Worm (Caenorhabditis elegans) whole organism, early embryonic: ENCODE measurements around the gene B0507.7.
A peak's percentile ranks its signal among the peaks of the same experiment; 100 is the strongest.

Source experiments
- B0310.2 ChIP-seq: sonication (generic microtip); optimal IDR thresholded peaks from 2 replicates; lab custom pipeline; 2016; ENCODE audit warnings: mild to moderate bottlenecking, missing genetic modification characterization, missing compliant biosample characterization
- F13C5.2 ChIP-seq: sonication (generic microtip); optimal IDR thresholded peaks from 2 replicates; lab custom pipeline; 2017; ENCODE audit warnings: mild to moderate bottlenecking, missing genetic modification characterization, inconsistent platforms, missing compliant biosample characterization
- aly-1 ChIP-seq: sonication (generic microtip); optimal IDR thresholded peaks from 2 replicates; lab custom pipeline; 2016; ENCODE audit warnings: missing genetic modification characterization, missing compliant biosample characterization
- ama-1 ChIP-seq: fragments of 150-350 bp; optimal IDR thresholded peaks from 2 replicates; lab custom pipeline; 2014
- ceh-13 ChIP-seq: fragments of 200-800 bp; sonication (Bioruptor generic); optimal IDR thresholded peaks from 2 replicates; lab custom pipeline; 2018; ENCODE audit warnings: mild to moderate bottlenecking, missing genetic modification characterization, missing compliant biosample characterization
- ceh-36 ChIP-seq: sonication (generic microtip); optimal IDR thresholded peaks from 2 replicates; lab custom pipeline; 2016; ENCODE audit warnings: missing genetic modification characterization, inconsistent platforms, missing compliant biosample characterization
- ets-7 ChIP-seq: sonication (generic microtip); optimal IDR thresholded peaks from 2 replicates; lab custom pipeline; 2016; ENCODE audit warnings: missing genotype, missing genetic modification characterization, missing compliant biosample characterization
- flt-1 ChIP-seq: fragments of 200-800 bp; sonication (Bioruptor generic); IDR thresholded peaks from 2 replicates; pipeline ENCODE4 v1.3.6; 2022; ENCODE audit warnings: missing genetic modification characterization, missing compliant biosample characterization
- hmbx-1 ChIP-seq: sonication (generic microtip); optimal IDR thresholded peaks from 2 replicates; lab custom pipeline; 2016; ENCODE audit warnings: mild to moderate bottlenecking, missing genetic modification characterization, missing compliant biosample characterization
- hmg-4 ChIP-seq: fragments of 200-800 bp; sonication (Bioruptor generic); optimal IDR thresholded peaks from 2 replicates; lab custom pipeline; 2018; ENCODE audit warnings: mild to moderate bottlenecking, missing genetic modification characterization, missing compliant biosample characterization
- hnd-1 ChIP-seq: sonication (generic microtip); optimal IDR thresholded peaks from 2 replicates; lab custom pipeline; 2016; ENCODE audit warnings: missing genetic modification characterization, missing compliant biosample characterization
- pes-1 ChIP-seq: fragments of 200-800 bp; sonication (Bioruptor generic); IDR thresholded peaks from 2 replicates; pipeline ENCODE4 v1.3.6; 2022; ENCODE audit warnings: missing genetic modification reagents, missing genetic modification characterization, missing compliant biosample characterization
- scrt-1 ChIP-seq: fragments of 200-800 bp; sonication (Bioruptor generic); IDR thresholded peaks from 2 replicates; pipeline ENCODE4 v1.3.6; 2022; ENCODE audit warnings: missing genetic modification characterization, missing compliant biosample characterization
- sea-1 ChIP-seq: fragments of 200-800 bp; sonication (Bioruptor generic); conservative IDR thresholded peaks from 2 replicates; pipeline ENCODE4 v1.3.6; 2022; ENCODE audit warnings: missing genetic modification characterization, missing compliant biosample characterization
- tbx-11 ChIP-seq: fragments of 200-800 bp; sonication (Bioruptor generic); IDR thresholded peaks from 2 replicates; pipeline ENCODE4 v1.3.6; 2022; ENCODE audit warnings: missing genetic modification characterization, missing compliant biosample characterization
- tbx-37 ChIP-seq: fragments of 200-800 bp; sonication (Bioruptor generic); conservative IDR thresholded peaks from 2 replicates; pipeline ENCODE4 v1.3.6; 2022; ENCODE audit warnings: missing genetic modification reagents, missing genetic modification characterization, missing compliant biosample characterization
- tra-4 ChIP-seq: sonication (generic microtip); optimal IDR thresholded peaks from 2 replicates; lab custom pipeline; 2017; ENCODE audit warnings: missing genetic modification characterization, missing compliant biosample characterization

B0507.7 gene

ce11 chrV:8758618-8759017 lies at the start of gene B0507.7:
B0507.7 (minus strand) TSS chrV:8758718.
- no peak for TF ChIP-seq scrt-1
- TF ChIP-seq F13C5.2 (tag; lab: Kevin White, UChicago): no peak
- no peak for TF ChIP-seq hnd-1 (tag; lab: Kevin White, UChicago)
- no peak for TF ChIP-seq ama-1 (lab: Kevin White, UChicago)
- TF ChIP-seq ceh-36 (tag; lab: Kevin White, UChicago): no peak
- TF ChIP-seq tbx-37: no peak
- no peak for TF ChIP-seq tbx-11 (GFP tag; lab: Robert Waterston, UW)
- TF ChIP-seq flt-1 (GFP tag; lab: Robert Waterston, UW): no peak
- TF ChIP-seq hmbx-1 (tag; lab: Kevin White, UChicago): no peak
- TF ChIP-seq hmg-4: no peak
- TF ChIP-seq B0310.2: no peak
- TF ChIP-seq ets-7 (tag; lab: Kevin White, UChicago): no peak
- TF ChIP-seq pes-1 (GFP tag; lab: Robert Waterston, UW): no peak
- no peak for TF ChIP-seq ceh-13 (GFP tag; lab: Kevin White, UChicago)
- TF ChIP-seq aly-1 (tag; lab: Kevin White, UChicago): no peak
- TF ChIP-seq tra-4 (tag; lab: Kevin White, UChicago): no peak
- no peak for TF ChIP-seq sea-1

ce11 chrV:8805047-8805446 lies 46.5 kb upstream of the B0507.7 start:
- TF ChIP-seq sea-1 (no peak), hmbx-1 (tag; lab: Kevin White, UChicago) (no peak), ets-7 (tag; lab: Kevin White, UChicago) (no peak), B0310.2 (no peak), pes-1 (GFP tag; lab: Robert Waterston, UW) (no peak), hmg-4 (no peak), F13C5.2 (tag; lab: Kevin White, UChicago) (no peak), ceh-36 (tag; lab: Kevin White, UChicago) (no peak), ceh-13 (GFP tag; lab: Kevin White, UChicago) (no peak), flt-1 (GFP tag; lab: Robert Waterston, UW) (no peak), ama-1 (lab: Kevin White, UChicago) (no peak), hnd-1 (tag; lab: Kevin White, UChicago) (no peak), tra-4 (tag; lab: Kevin White, UChicago) (no peak)

- no peak for TF ChIP-seq tra-4 (tag; lab: Kevin White, UChicago)
- no peak for TF ChIP-seq ceh-36 (tag; lab: Kevin White, UChicago)
- TF ChIP-seq F13C5.2 (tag; lab: Kevin White, UChicago): no peak
- no peak for TF ChIP-seq tbx-37
- TF ChIP-seq tbx-11 (GFP tag; lab: Robert Waterston, UW): no peak
- TF ChIP-seq flt-1 (GFP tag; lab: Robert Waterston, UW): no peak
These were observed 43.7 kb upstream of the B0507.7 start for ce11 chrV:8802252-8802651.

- TF ChIP-seq ceh-13 (GFP tag; lab: Kevin White, UChicago): no peak
- no peak for TF ChIP-seq hnd-1 (tag; lab: Kevin White, UChicago)
- TF ChIP-seq tra-4 (tag; lab: Kevin White, UChicago): no peak
- TF ChIP-seq flt-1 (GFP tag; lab: Robert Waterston, UW): no peak
These were observed 42.6 kb upstream of the B0507.7 start, which contains the start of gene magu-2 for ce11 chrV:8800978-8801559. magu-2 (minus strand) TSS chrV:8801028.

- TF ChIP-seq hmg-4 (no peak), B0310.2 (no peak), scrt-1 (no peak), ceh-36 (tag; lab: Kevin White, UChicago) (no peak), tra-4 (tag; lab: Kevin White, UChicago) (no peak), tbx-37 (no peak), aly-1 (tag; lab: Kevin White, UChicago) (no peak)
These were observed 40.8 kb upstream of the B0507.7 start for ce11 chrV:8799293-8799812.

ce11 chrV:8798470-8798869 lies 40.0 kb upstream of the B0507.7 start:
- TF ChIP-seq hmbx-1 (tag; lab: Kevin White, UChicago) (no peak), ets-7 (tag; lab: Kevin White, UChicago) (no peak), tra-4 (tag; lab: Kevin White, UChicago) (no peak), F13C5.2 (tag; lab: Kevin White, UChicago) (no peak), ceh-36 (tag; lab: Kevin White, UChicago) (no peak), ceh-13 (GFP tag; lab: Kevin White, UChicago) (no peak), hnd-1 (tag; lab: Kevin White, UChicago) (no peak), pes-1 (GFP tag; lab: Robert Waterston, UW) (no peak), hmg-4 (no peak), ama-1 (lab: Kevin White, UChicago) (no peak), aly-1 (tag; lab: Kevin White, UChicago) (no peak), tbx-11 (GFP tag; lab: Robert Waterston, UW) (no peak), flt-1 (GFP tag; lab: Robert Waterston, UW) (no peak), scrt-1 (no peak)

- TF ChIP-seq ama-1 (lab: Kevin White, UChicago): no peak
- TF ChIP-seq B0310.2: peak; percentile 12
These were observed 38.4 kb upstream of the B0507.7 start for ce11 chrV:8796889-8797288.

- TF ChIP-seq tra-4 (tag; lab: Kevin White, UChicago) (no peak), hmg-4 (no peak), B0310.2 (no peak), flt-1 (GFP tag; lab: Robert Waterston, UW) (no peak), ama-1 (lab: Kevin White, UChicago) (no peak), aly-1 (tag; lab: Kevin White, UChicago) (no peak), sea-1 (no peak), ets-7 (tag; lab: Kevin White, UChicago) (no peak), tbx-11 (GFP tag; lab: Robert Waterston, UW) (no peak), scrt-1 (no peak), ceh-36 (tag; lab: Kevin White, UChicago) (no peak), ceh-13 (GFP tag; lab: Kevin White, UChicago) (no peak), hnd-1 (tag; lab: Kevin White, UChicago) (no peak), pes-1 (GFP tag; lab: Robert Waterston, UW) (no peak)
These were observed 37.7 kb upstream of the B0507.7 start for ce11 chrV:8796246-8796645.
